Worm (Caenorhabditis elegans) whole organism, L1 larva: ENCODE data around the gene nspg-3.

Experiments
- C04F5.9 ChIP-seq: sonication (generic microtip); optimal IDR thresholded peaks from 2 replicates; lab custom pipeline; 2016; ENCODE audit warnings: missing genetic modification characterization, missing compliant biosample characterization
- aly-2 ChIP-seq: fragments of 150-350 bp; optimal IDR thresholded peaks from 2 replicates; lab custom pipeline; 2014; ENCODE audit warnings: missing biosample characterization, missing genetic modification characterization
- elt-2 ChIP-seq: sonication (generic microtip); optimal IDR thresholded peaks from 2 replicates; lab custom pipeline; 2016; ENCODE audit warnings: missing genetic modification characterization, mild to moderate bottlenecking, inconsistent platforms, missing compliant biosample characterization, missing genetic modification reagents
- mep-1 ChIP-seq: fragments of 150-350 bp; optimal IDR thresholded peaks from 2 replicates; lab custom pipeline; 2014; ENCODE audit warnings: missing biosample characterization, missing genetic modification characterization
- nhr-11 ChIP-seq: fragments of 150-350 bp; optimal IDR thresholded peaks from 2 replicates; lab custom pipeline; 2014; ENCODE audit warnings: missing biosample characterization, missing genetic modification characterization
- nhr-20 ChIP-seq: sonication (generic microtip); optimal IDR thresholded peaks from 2 replicates; lab custom pipeline; 2016; ENCODE audit warnings: mild to moderate bottlenecking, missing genetic modification characterization, missing compliant biosample characterization
- nhr-28 ChIP-seq: fragments of 150-350 bp; optimal IDR thresholded peaks from 2 replicates; lab custom pipeline; 2014; ENCODE audit warnings: missing biosample characterization, missing genetic modification characterization
- tlp-1 ChIP-seq: fragments of 150-350 bp; optimal IDR thresholded peaks from 2 replicates; lab custom pipeline; 2014; ENCODE audit warnings: missing biosample characterization, missing genetic modification characterization
- zag-1 ChIP-seq: fragments of 150-350 bp; optimal IDR thresholded peaks from 2 replicates; lab custom pipeline; 2014; ENCODE audit warnings: missing biosample characterization, missing genetic modification characterization

ce11 chrII:6045048-6045447, 46.5 kb upstream of the nspg-3 start, which contains the start of gene R12C12.5:
- TF ChIP-seq zag-1 (no peak), C04F5.9 (tag; lab: Kevin White, UChicago) (no peak), aly-2 (tag; lab: Kevin White, UChicago) (no peak), mep-1 (no peak), tlp-1 (tag; lab: Kevin White, UChicago) (no peak), nhr-20 (tag; lab: Kevin White, UChicago) (no peak), elt-2 (no peak), nhr-11 (tag; lab: Kevin White, UChicago) (no peak), nhr-28 (no peak)
